Worm (Caenorhabditis elegans) whole organism, mixed stage, embryonic: ENCODE data around the gene C50H11.8.
"Not testable (repeated sequence)": the region's sequence is repeated elsewhere in the genome, so short reads cannot be mapped to it uniquely, and the experiment has no call there.

ENCODE experiments used
- cnd-1 ChIP-seq: fragments of 200-800 bp; sonication (Bioruptor generic); optimal IDR thresholded peaks from 2 replicates; lab custom pipeline; 2018; ENCODE audit warnings: mild to moderate bottlenecking, missing genetic modification characterization, missing compliant biosample characterization
- lsy-2 ChIP-seq: fragments of 150-350 bp; optimal IDR thresholded peaks from 2 replicates; lab custom pipeline; 2014; ENCODE audit warnings: missing biosample characterization, missing genetic modification characterization
- unc-62 ChIP-seq: fragments of 150-350 bp; optimal IDR thresholded peaks from 2 replicates; lab custom pipeline; 2014; ENCODE audit warnings: missing biosample characterization, missing genetic modification reagents, missing genetic modification characterization

DNA sequence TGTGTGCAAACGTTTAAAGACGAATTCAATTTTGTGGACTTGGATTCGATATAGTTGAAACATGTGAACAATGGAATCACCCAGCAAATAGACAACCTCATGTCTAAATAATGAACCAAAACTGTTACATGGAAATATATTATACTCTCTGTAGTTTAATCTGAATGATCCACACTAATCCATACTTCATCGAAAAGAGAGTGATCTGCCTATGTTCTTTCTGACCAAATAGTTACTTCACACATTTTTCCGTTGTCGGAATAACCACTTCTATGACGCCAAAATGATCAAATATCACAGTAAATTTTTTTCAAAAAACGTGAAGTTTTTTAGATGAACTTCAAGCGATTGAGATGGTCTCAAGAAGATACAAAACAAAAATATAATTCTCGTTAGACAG is 47.7 kb downstream of the C50H11.8 start, which contains the start of gene Y73C8C.4:
- TF ChIP-seq lsy-2 (tag; lab: Kevin White, UChicago); unc-62; cnd-1: not testable (repeated sequence)
